Fruit fly (Drosophila melanogaster) whole organism, pupa: Measurements from ENCODE around the gene CG31099.

Experiments
- CG14655 ChIP-seq: fragments of 200-800 bp; sonication (Bioruptor generic); optimal IDR thresholded peaks from 3 replicates; lab custom pipeline; 2017; ENCODE audit warnings: mild to moderate bottlenecking, missing biosample characterization, missing genetic modification reagents, missing genetic modification characterization
- CG17806 ChIP-seq: fragments of 200-800 bp; sonication (Bioruptor generic); optimal IDR thresholded peaks from 2 replicates; lab custom pipeline; 2018; ENCODE audit warnings: missing biosample characterization, mild to moderate bottlenecking, missing genetic modification characterization, moderate library complexity
- CG34367 ChIP-seq: fragments of 200-800 bp; sonication (Bioruptor generic); optimal IDR thresholded peaks from 2 replicates; lab custom pipeline; 2018; ENCODE audit warnings: missing biosample characterization, mild to moderate bottlenecking, missing genetic modification characterization
- Pif1A ChIP-seq: fragments of 200-800 bp; sonication (Bioruptor generic); optimal IDR thresholded peaks from 3 replicates; lab custom pipeline; 2016; ENCODE audit warnings: missing biosample characterization, missing genetic modification characterization
- Pif1B ChIP-seq: fragments of 200-800 bp; sonication (Bioruptor generic); optimal IDR thresholded peaks from 3 replicates; lab custom pipeline; 2016; ENCODE audit warnings: missing biosample characterization, missing genetic modification characterization
- fd96Ca ChIP-seq: fragments of 200-800 bp; sonication (Bioruptor generic); IDR thresholded peaks from 3 replicates; pipeline ENCODE4 v1.3.6; 2022; ENCODE audit warnings: missing biosample characterization, missing genetic modification characterization

dm6 chr3R:25279796-25280350, 30.9 kb downstream of the CG31099 start, which contains the start of gene CG10514:
- TF ChIP-seq Pif1B (GFP tag; lab: Kevin White, UChicago) = no peak
- TF ChIP-seq CG34367 (tag; lab: Kevin White, UChicago) = no peak
- no peak for TF ChIP-seq fd96Ca (GFP tag; lab: Robert Waterston, UW)
- TF ChIP-seq CG14655 (GFP tag; lab: Kevin White, UChicago) = no peak
- TF ChIP-seq CG17806 (tag; lab: Kevin White, UChicago) = no peak
- peak; percentile 6 for TF ChIP-seq Pif1A (GFP tag; lab: Kevin White, UChicago)
